Worm (Caenorhabditis elegans) whole organism, L3 larva: ENCODE results near the gene C44B12.3.

Experiments
- elt-2 ChIP-seq: sonication (generic microtip); optimal IDR thresholded peaks from 2 replicates; lab custom pipeline; 2016; ENCODE audit warnings: missing genetic modification reagents, mild to moderate bottlenecking, missing genetic modification characterization, missing compliant biosample characterization
- fos-1 ChIP-seq: fragments of 150-350 bp; optimal IDR thresholded peaks from 2 replicates; lab custom pipeline; 2014; ENCODE audit warnings: missing biosample characterization, missing genetic modification characterization
- nhr-77 ChIP-seq: fragments of 150-350 bp; optimal IDR thresholded peaks from 2 replicates; lab custom pipeline; 2014; ENCODE audit warnings: missing biosample characterization, missing genetic modification characterization
- zag-1 ChIP-seq: fragments of 150-350 bp; optimal IDR thresholded peaks from 2 replicates; lab custom pipeline; 2014; ENCODE audit warnings: missing biosample characterization, missing genetic modification characterization

DNA sequence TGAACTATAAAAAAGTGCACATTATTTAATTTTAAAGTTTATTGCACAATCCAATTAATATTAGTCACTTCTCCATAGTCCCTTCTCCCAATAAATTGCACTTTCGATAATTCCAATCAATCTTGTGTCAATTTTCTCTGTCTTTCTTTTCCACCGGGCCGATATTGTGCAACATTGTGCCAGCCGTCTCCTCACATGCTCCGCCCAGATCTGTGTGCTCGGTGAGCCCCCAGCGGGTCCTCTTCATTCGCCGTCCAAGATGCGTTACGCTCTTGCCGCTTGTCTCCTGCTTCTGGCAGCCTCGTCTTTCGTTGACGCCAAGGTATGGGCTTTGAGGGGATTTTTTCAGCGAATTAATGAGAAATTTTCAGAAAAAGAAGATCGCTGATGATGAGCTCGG, 2.6 kb downstream of the C44B12.3 start, which contains the start of gene ost-1:
- TF ChIP-seq fos-1 (tag; lab: Kevin White, UChicago): no peak
- TF ChIP-seq nhr-77 (tag; lab: Kevin White, UChicago): no peak
- TF ChIP-seq elt-2: no peak
- no peak for TF ChIP-seq zag-1 (tag; lab: Kevin White, UChicago)
